Worm (Caenorhabditis elegans) whole organism, young adult: ENCODE results near the gene F59B2.14.

Source experiments
- B0019.2 ChIP-seq: fragments of 200-800 bp; sonication (Bioruptor generic); conservative IDR thresholded peaks from 2 replicates; pipeline ENCODE4 v1.3.6; 2022; ENCODE audit warnings: missing genetic modification reagents, missing genetic modification characterization, missing compliant biosample characterization
- C06A6.2 ChIP-seq: fragments of 200-800 bp; sonication (Bioruptor generic); conservative IDR thresholded peaks from 2 replicates; pipeline ENCODE4 v1.3.6; 2022; ENCODE audit warnings: missing genetic modification characterization, missing compliant biosample characterization
- F57A8.1 ChIP-seq: fragments of 200-800 bp; sonication (Bioruptor generic); optimal IDR thresholded peaks from 2 replicates; lab custom pipeline; 2018; ENCODE audit warnings: mild to moderate bottlenecking, missing genetic modification characterization, moderate library complexity, missing compliant biosample characterization
- K11D2.4 ChIP-seq: fragments of 200-800 bp; sonication (Bioruptor generic); IDR thresholded peaks from 2 replicates; pipeline ENCODE4 v1.3.6; 2022; ENCODE audit warnings: missing genetic modification reagents, missing genetic modification characterization, missing compliant biosample characterization
- Y53G8AR.9 ChIP-seq: fragments of 200-800 bp; sonication (Bioruptor generic); conservative IDR thresholded peaks from 2 replicates; pipeline ENCODE4 v1.3.6; 2022; ENCODE audit warnings: missing genetic modification reagents, missing genetic modification characterization, missing compliant biosample characterization
- Y56A3A.18 ChIP-seq: fragments of 200-800 bp; sonication (Bioruptor generic); IDR thresholded peaks from 2 replicates; pipeline ENCODE4 v1.3.6; 2022; ENCODE audit warnings: missing genetic modification reagents, missing genetic modification characterization, missing compliant biosample characterization
- ama-1 ChIP-seq, 3 experiments: fragments of 150-350 bp in 1 of 3; sonication (generic microtip) in 2 of 3; optimal IDR thresholded peaks; 2 replicates each; lab custom pipeline; 2014 to 2018; ENCODE audit warnings: missing biosample characterization in 2 of 3, missing genetic modification characterization in 2 of 3, missing genetic modification reagents in 2 of 3
- aptf-2 ChIP-seq: fragments of 200-800 bp; sonication (Bioruptor generic); conservative IDR thresholded peaks from 2 replicates; pipeline ENCODE4 v1.3.6; 2022; ENCODE audit warnings: missing genetic modification reagents, missing genetic modification characterization, missing compliant biosample characterization
- aptf-3 ChIP-seq: fragments of 200-800 bp; sonication (Bioruptor generic); IDR thresholded peaks from 2 replicates; pipeline ENCODE4 v1.3.6; 2022; ENCODE audit warnings: missing genetic modification characterization, missing compliant biosample characterization
- athp-1 ChIP-seq: sonication (generic microtip); optimal IDR thresholded peaks from 2 replicates; lab custom pipeline; 2017; ENCODE audit warnings: mild to moderate bottlenecking, missing genetic modification characterization, missing compliant biosample characterization
- bed-2 ChIP-seq: fragments of 200-800 bp; sonication (Bioruptor generic); IDR thresholded peaks from 2 replicates; pipeline ENCODE4 v1.3.6; 2022; ENCODE audit warnings: missing genetic modification reagents, missing genetic modification characterization, missing compliant biosample characterization
- cebp-1 ChIP-seq, 2 experiments: fragments of 200-800 bp in 1 of 2; sonication (Bioruptor generic) in 1 of 2; sonication (generic microtip) in 1 of 2; IDR thresholded peaks in 1 of 2; optimal IDR thresholded peaks in 1 of 2; 2 replicates each; pipeline versions ENCODE4 v1.3.6 to Lab custom; 2017 to 2022; ENCODE audit warnings: missing compliant biosample characterization in 2 of 2, missing genetic modification characterization in 2 of 2, mild to moderate bottlenecking in 1 of 2, missing genetic modification reagents in 1 of 2, moderate library complexity in 1 of 2
- cebp-2 ChIP-seq: fragments of 200-800 bp; sonication (Bioruptor generic); IDR thresholded peaks from 2 replicates; pipeline ENCODE4 v1.3.6; 2022; ENCODE audit warnings: missing genetic modification characterization, missing compliant biosample characterization
- ceh-40 ChIP-seq: fragments of 200-800 bp; sonication (Bioruptor generic); IDR thresholded peaks from 2 replicates; pipeline ENCODE4 v1.3.6; 2022; ENCODE audit warnings: missing genetic modification characterization, missing compliant biosample characterization
- ceh-79 ChIP-seq: sonication (generic microtip); optimal IDR thresholded peaks from 2 replicates; lab custom pipeline; 2017; ENCODE audit warnings: mild to moderate bottlenecking, missing genetic modification characterization, missing compliant biosample characterization
- dox-1 ChIP-seq: fragments of 200-800 bp; sonication (Bioruptor generic); IDR thresholded peaks from 2 replicates; pipeline ENCODE4 v1.3.6; 2022; ENCODE audit warnings: missing genetic modification reagents, missing genetic modification characterization, missing compliant biosample characterization
- dpff-1 ChIP-seq: sonication (generic microtip); optimal IDR thresholded peaks from 2 replicates; lab custom pipeline; 2017; ENCODE audit warnings: mild to moderate bottlenecking, missing genetic modification characterization, missing compliant biosample characterization
- efl-1 ChIP-seq: fragments of 150-350 bp; optimal IDR thresholded peaks from 2 replicates; lab custom pipeline; 2014; ENCODE audit warnings: missing biosample characterization, missing genetic modification reagents, missing genetic modification characterization
- fkh-3 ChIP-seq: sonication (generic microtip); optimal IDR thresholded peaks from 2 replicates; lab custom pipeline; 2016; ENCODE audit warnings: mild to moderate bottlenecking, missing genetic modification characterization, missing compliant biosample characterization
- hmg-20 ChIP-seq: fragments of 200-800 bp; sonication (Bioruptor generic); IDR thresholded peaks from 2 replicates; pipeline ENCODE4 v1.3.6; 2022; ENCODE audit warnings: missing genetic modification reagents, missing genetic modification characterization, missing compliant biosample characterization
- hsf-1 ChIP-seq: fragments of 200-800 bp; sonication (Bioruptor generic); IDR thresholded peaks from 2 replicates; pipeline ENCODE4 v1.3.6; 2022; ENCODE audit warnings: missing genetic modification reagents, missing genetic modification characterization, missing compliant biosample characterization
- lin-35 ChIP-seq, 3 experiments: fragments of 150-350 bp in 2 of 3; sonication (generic microtip) in 1 of 3; optimal IDR thresholded peaks; 2 replicates each; lab custom pipeline; 2014 to 2018; ENCODE audit warnings: missing biosample characterization in 3 of 3, missing genetic modification characterization in 3 of 3, missing genetic modification reagents in 3 of 3
- lir-1 ChIP-seq: fragments of 200-800 bp; sonication (Bioruptor generic); conservative IDR thresholded peaks from 2 replicates; pipeline ENCODE4 v1.3.6; 2022; ENCODE audit warnings: missing genetic modification reagents, missing genetic modification characterization, missing compliant biosample characterization
- lsy-27 ChIP-seq: sonication (generic microtip); optimal IDR thresholded peaks from 2 replicates; lab custom pipeline; 2017; ENCODE audit warnings: missing genetic modification characterization, mild to moderate bottlenecking, missing compliant biosample characterization, antibody characterized with exemption, missing genotype, borderline replicate concordance; ENCODE audit not compliant: insufficient read depth
- madf-10 ChIP-seq: sonication (generic microtip); optimal IDR thresholded peaks from 2 replicates; lab custom pipeline; 2016; ENCODE audit warnings: mild to moderate bottlenecking, missing genetic modification characterization, missing compliant biosample characterization
- madf-8 ChIP-seq: fragments of 200-800 bp; sonication (Bioruptor generic); conservative IDR thresholded peaks from 2 replicates; pipeline ENCODE4 v1.3.6; 2022; ENCODE audit warnings: missing genetic modification reagents, missing genetic modification characterization, missing compliant biosample characterization
- nfya-1 ChIP-seq: sonication (generic microtip); optimal IDR thresholded peaks from 2 replicates; lab custom pipeline; 2017; ENCODE audit warnings: antibody characterized with exemption, missing compliant biosample characterization, missing genetic modification characterization, borderline replicate concordance; ENCODE audit not compliant: insufficient read depth
- nfya-2 ChIP-seq: fragments of 200-800 bp; sonication (Bioruptor generic); IDR thresholded peaks from 2 replicates; pipeline ENCODE4 v1.3.6; 2022; ENCODE audit warnings: missing genetic modification reagents, missing genetic modification characterization, missing compliant biosample characterization
- nhr-179 ChIP-seq: sonication (generic microtip); optimal IDR thresholded peaks from 2 replicates; lab custom pipeline; 2016; ENCODE audit warnings: mild to moderate bottlenecking, missing genetic modification characterization, missing compliant biosample characterization
- nhr-80 ChIP-seq: sonication (generic microtip); optimal IDR thresholded peaks from 2 replicates; lab custom pipeline; 2016; ENCODE audit warnings: missing genetic modification characterization, missing compliant biosample characterization
- nhr-90 ChIP-seq: sonication (generic microtip); optimal IDR thresholded peaks from 2 replicates; lab custom pipeline; 2016; ENCODE audit warnings: missing genotype, mild to moderate bottlenecking, missing genetic modification characterization, missing compliant biosample characterization
- rec-8 ChIP-seq, 2 experiments: sonication (generic microtip); optimal IDR thresholded peaks; 2 replicates each; lab custom pipeline; 2016; ENCODE audit warnings: mild to moderate bottlenecking in 2 of 2, missing genetic modification characterization in 2 of 2, missing genetic modification reagents in 2 of 2, missing genotype in 2 of 2, missing biosample characterization in 1 of 2, missing compliant biosample characterization in 1 of 2, moderate library complexity in 1 of 2
- sea-2 ChIP-seq: fragments of 200-800 bp; sonication (Bioruptor generic); IDR thresholded peaks from 2 replicates; pipeline ENCODE4 v1.3.6; 2022; ENCODE audit warnings: missing genetic modification characterization, missing compliant biosample characterization
- snpc-1.1 ChIP-seq: sonication (generic microtip); optimal IDR thresholded peaks from 2 replicates; lab custom pipeline; 2017; ENCODE audit warnings: missing genetic modification characterization, mild to moderate bottlenecking, missing compliant biosample characterization, antibody characterized with exemption, moderate library complexity, missing genotype, missing genetic modification reagents; ENCODE audit not compliant: insufficient read depth
- snpc-1.3 ChIP-seq: sonication (generic microtip); optimal IDR thresholded peaks from 2 replicates; lab custom pipeline; 2017; ENCODE audit warnings: missing genetic modification characterization, mild to moderate bottlenecking, missing compliant biosample characterization, antibody characterized with exemption, moderate library complexity, missing genotype, missing genetic modification reagents; ENCODE audit not compliant: insufficient read depth
- ztf-22 ChIP-seq: fragments of 200-800 bp; sonication (Bioruptor generic); optimal IDR thresholded peaks from 2 replicates; lab custom pipeline; 2018; ENCODE audit warnings: mild to moderate bottlenecking, missing genetic modification characterization, moderate library complexity, missing compliant biosample characterization
- ztf-26 ChIP-seq: sonication (generic microtip); optimal IDR thresholded peaks from 2 replicates; lab custom pipeline; 2017; ENCODE audit warnings: missing genetic modification characterization, missing compliant biosample characterization
- ztf-3 ChIP-seq: fragments of 200-800 bp; sonication (Bioruptor generic); optimal IDR thresholded peaks from 2 replicates; lab custom pipeline; 2018; ENCODE audit warnings: mild to moderate bottlenecking, missing genetic modification characterization, missing compliant biosample characterization

Gene F59B2.14

ce11 chrIII:9017181-9017651 is 5.2 kb downstream of the F59B2.14 start, which contains the start of gene F59B2.12:
Gene F59B2.12 (plus strand): TSS chrIII:9017601.
- TF ChIP-seq hsf-1 (GFP tag; lab: Robert Waterston, UW) (no peak), dox-1 (no peak), rec-8 (tag; optimal IDR thresholded peaks at IDR 0.05; lab: Kevin White, UChicago) (no peak), sea-2 (GFP tag; lab: Robert Waterston, UW) (no peak), ztf-26 (tag; lab: Kevin White, UChicago) (no peak), nhr-90 (tag; lab: Kevin White, UChicago) (no peak), nfya-2 (GFP tag; lab: Robert Waterston, UW) (no peak), nfya-1 (tag; lab: Kevin White, UChicago) (no peak), B0019.2 (no peak), efl-1 (no peak), C06A6.2 (no peak), cebp-1 (GFP tag; IDR thresholded peaks at IDR 0.05; lab: Robert Waterston, UW) (no peak), cebp-1 (tag; optimal IDR thresholded peaks at IDR 0.05; lab: Kevin White, UChicago) (no peak), ama-1 (optimal IDR thresholded peaks at IDR 0.05; lab: Kevin White, UChicago) (no peak), ama-1 (GFP tag; optimal IDR thresholded peaks at IDR 0.05; lab: Kevin White, UChicago) (no peak), ztf-3 (GFP tag; lab: Kevin White, UChicago) (no peak), F57A8.1 (GFP tag; lab: Kevin White, UChicago) (no peak), cebp-2 (GFP tag; lab: Robert Waterston, UW) (no peak), lsy-27 (tag; lab: Kevin White, UChicago) (no peak), K11D2.4 (GFP tag; lab: Robert Waterston, UW) (no peak)

DNA sequence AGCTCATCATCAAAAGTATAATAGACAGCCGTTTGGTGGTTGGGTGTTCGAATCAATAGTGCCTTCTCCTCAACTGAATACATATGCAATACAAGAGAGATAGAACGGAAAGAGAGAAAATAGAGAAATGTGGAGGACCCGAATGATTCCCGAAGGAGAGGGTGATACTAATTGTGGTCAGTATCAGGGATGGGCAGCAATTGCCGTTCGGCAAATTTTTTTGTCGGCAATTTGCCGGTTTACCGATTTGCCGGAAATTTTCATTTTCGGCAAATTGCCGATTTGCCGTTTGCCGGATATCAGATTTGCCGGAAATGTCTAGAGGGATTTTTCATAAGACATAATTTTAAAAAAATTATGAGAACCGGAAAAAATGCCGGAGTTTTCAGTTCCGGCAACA is 10.1 kb downstream of the F59B2.14 start, which contains the start of gene F59B2.9:
TSS of gene F59B2.9 (minus strand) at position 101 of the 400 bp plus-strand sequence.
- TF ChIP-seq ceh-40 (no peak), nhr-80 (tag; lab: Kevin White, UChicago) (no peak), lin-35 (GFP tag; optimal IDR thresholded peaks at IDR 0.05; lab: Kevin White, UChicago) (no peak), Y53G8AR.9 (GFP tag; lab: Robert Waterston, UW) (no peak), ztf-3 (GFP tag; lab: Kevin White, UChicago) (no peak), dpff-1 (no peak), Y56A3A.18 (GFP tag; lab: Robert Waterston, UW) (no peak), fkh-3 (tag; lab: Kevin White, UChicago) (no peak), aptf-2 (no peak)

- TF ChIP-seq ceh-79 (tag; lab: Kevin White, UChicago) (no peak), nhr-179 (tag; lab: Kevin White, UChicago) (no peak), madf-10 (tag; lab: Kevin White, UChicago) (no peak), hmg-20 (GFP tag; lab: Robert Waterston, UW) (no peak), snpc-1.3 (no peak), madf-8 (GFP tag; lab: Robert Waterston, UW) (no peak), bed-2 (GFP tag; lab: Robert Waterston, UW) (no peak), cebp-2 (GFP tag; lab: Robert Waterston, UW) (no peak), aptf-3 (no peak), snpc-1.1 (tag; lab: Kevin White, UChicago) (no peak), athp-1 (no peak), lir-1 (GFP tag; lab: Robert Waterston, UW) (no peak), ztf-22 (GFP tag; lab: Kevin White, UChicago) (no peak)
These were observed 12.4 kb downstream of the F59B2.14 start, which contains the start of gene F59B2.8 for ce11 chrIII:9010047-9010446. Gene F59B2.8 (minus strand): TSS chrIII:9010197.
